Fruit fly (Drosophila melanogaster): ENCODE measurements around the gene CG9316.

DNA sequence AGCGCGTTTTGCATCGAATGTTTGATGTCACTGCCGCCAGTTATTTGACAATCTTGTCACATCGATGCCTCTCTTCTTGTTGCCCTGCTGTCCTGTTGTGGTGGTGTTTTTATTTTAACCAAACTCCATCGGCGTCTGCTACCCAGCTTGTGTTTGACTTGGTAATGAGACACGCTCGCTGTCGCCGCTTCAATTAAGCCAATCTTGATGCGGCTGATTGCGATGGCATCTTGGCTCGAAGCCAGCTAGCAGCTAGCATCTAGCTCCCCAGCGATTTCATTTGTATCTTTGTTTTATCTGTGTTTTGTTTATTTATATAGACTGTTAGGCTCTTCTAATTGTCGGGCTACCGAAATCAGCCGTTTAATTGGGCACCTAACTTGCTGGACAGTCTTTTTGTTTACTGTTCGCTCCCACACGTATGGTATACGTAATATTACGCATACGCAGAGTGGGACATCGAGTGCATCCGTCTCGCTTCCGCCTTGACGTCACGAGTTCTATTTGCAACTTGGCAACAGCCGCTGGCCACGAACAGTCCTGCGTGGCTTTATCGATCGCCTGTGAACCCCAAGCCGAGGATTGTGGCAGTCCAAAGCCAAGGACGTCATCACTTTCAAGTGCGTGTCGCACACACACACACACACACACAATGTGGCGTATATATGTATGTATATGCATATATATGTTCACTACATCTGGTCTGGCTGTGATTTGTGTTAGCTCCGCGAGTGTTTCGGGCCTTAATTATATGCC lies 21.7 kb downstream of the CG9316 start:
- TF ChIP-seq Dll (optimal IDR thresholded peaks at IDR 0.05) (no peak), CG8478 (optimal IDR thresholded peaks at IDR 0.05) (no peak), EcR (GFP tag; optimal IDR thresholded peaks at IDR 0.05) (no peak)

Measured in whole organism.